Fruit fly (Drosophila melanogaster) whole organism, embryonic: ENCODE results near the gene MED18.

ENCODE experiments used
- CG10431 ChIP-seq: fragments of 200-800 bp; sonication (Bioruptor generic); optimal IDR thresholded peaks from 3 replicates; lab custom pipeline; 2018; ENCODE audit warnings: missing biosample characterization, mild to moderate bottlenecking, missing genetic modification characterization
- CG10543 ChIP-seq: fragments of 200-800 bp; sonication (Bioruptor generic); optimal IDR thresholded peaks from 3 replicates; lab custom pipeline; 2017; ENCODE audit warnings: missing biosample characterization, mild to moderate bottlenecking, missing genetic modification characterization, moderate library complexity
- CG11093 ChIP-seq: fragments of 200-800 bp; sonication (Bioruptor generic); IDR thresholded peaks from 3 replicates; pipeline ENCODE4 v1.3.6; 2022; ENCODE audit warnings: missing biosample characterization, missing genetic modification characterization
- CG12659 ChIP-seq: fragments of 200-800 bp; sonication (Bioruptor generic); optimal IDR thresholded peaks from 3 replicates; lab custom pipeline; 2017; ENCODE audit warnings: mild to moderate bottlenecking, missing biosample characterization, missing genetic modification reagents, missing genetic modification characterization
- CG13287 ChIP-seq: fragments of 200-800 bp; sonication (Bioruptor generic); IDR thresholded peaks from 2 replicates; pipeline ENCODE4 v1.3.6; 2022; ENCODE audit warnings: missing biosample characterization, missing genetic modification characterization; ENCODE audit not compliant: partially characterized antibody
- CG15514 ChIP-seq: fragments of 200-800 bp; sonication (Bioruptor generic); optimal IDR thresholded peaks from 3 replicates; lab custom pipeline; 2017; ENCODE audit warnings: missing biosample characterization, missing genetic modification characterization, mild to moderate bottlenecking, moderate library complexity, missing genetic modification reagents
- CG18764 ChIP-seq: fragments of 200-800 bp; sonication (Bioruptor generic); optimal IDR thresholded peaks from 3 replicates; lab custom pipeline; 2016; ENCODE audit warnings: missing biosample characterization, missing genetic modification characterization
- CG2678 ChIP-seq: fragments of 200-800 bp; sonication (Bioruptor generic); optimal IDR thresholded peaks from 3 replicates; lab custom pipeline; 2019; ENCODE audit warnings: missing biosample characterization, mild to moderate bottlenecking, missing genetic modification characterization, moderate library complexity
- CG30403 ChIP-seq: fragments of 200-800 bp; sonication (Bioruptor generic); optimal IDR thresholded peaks from 3 replicates; lab custom pipeline; 2016; ENCODE audit warnings: missing biosample characterization, missing genetic modification characterization
- CG3847 ChIP-seq: fragments of 200-800 bp; sonication (Bioruptor generic); IDR thresholded peaks from 2 replicates; pipeline ENCODE4 v1.3.6; 2022; ENCODE audit warnings: missing biosample characterization, missing genetic modification characterization
- CG4617 ChIP-seq: fragments of 200-800 bp; sonication (Bioruptor generic); optimal IDR thresholded peaks from 3 replicates; lab custom pipeline; 2016; ENCODE audit warnings: missing biosample characterization, missing genetic modification characterization, borderline replicate concordance
- CG4820 ChIP-seq: fragments of 200-800 bp; sonication (Bioruptor generic); optimal IDR thresholded peaks from 3 replicates; lab custom pipeline; 2016; ENCODE audit warnings: missing biosample characterization, missing genetic modification characterization
- CG7963 ChIP-seq: fragments of 200-800 bp; sonication (Bioruptor generic); IDR thresholded peaks from 3 replicates; pipeline ENCODE4 v1.3.6; 2022; ENCODE audit warnings: missing biosample characterization, missing genetic modification characterization; ENCODE audit not compliant: partially characterized antibody
- Chrac-16 ChIP-seq: fragments of 200-800 bp; sonication (Bioruptor generic); optimal IDR thresholded peaks from 3 replicates; lab custom pipeline; 2016; ENCODE audit warnings: missing biosample characterization, missing genetic modification characterization
- D19B ChIP-seq: fragments of 200-800 bp; sonication (Bioruptor generic); optimal IDR thresholded peaks from 2 replicates; lab custom pipeline; 2017; ENCODE audit warnings: missing biosample characterization, mild to moderate bottlenecking, missing genetic modification characterization
- Deaf1 ChIP-seq: fragments of 200-800 bp; optimal IDR thresholded peaks from 3 replicates; lab custom pipeline; 2019; ENCODE audit warnings: missing biosample characterization, mild to moderate bottlenecking, missing genetic modification characterization, moderate library complexity
- Dll ChIP-seq: fragments of 200-800 bp; sonication (Bioruptor generic); IDR thresholded peaks from 4 replicates; pipeline ENCODE4 v1.3.6; 2022; ENCODE audit warnings: missing biosample characterization, missing genetic modification characterization; ENCODE audit not compliant: partially characterized antibody
- Doc2 ChIP-seq: fragments of 200-800 bp; sonication (Bioruptor generic); IDR thresholded peaks from 2 replicates; pipeline ENCODE4 v1.3.6; 2022; ENCODE audit warnings: missing biosample characterization, missing genetic modification characterization
- Dp ChIP-seq: fragments of 200-800 bp; sonication (Bioruptor generic); optimal IDR thresholded peaks from 2 replicates; lab custom pipeline; 2018; ENCODE audit warnings: missing biosample characterization, mild to moderate bottlenecking, missing genetic modification characterization, moderate library complexity
- Dref ChIP-seq: fragments of 200-800 bp; sonication (Bioruptor generic); IDR thresholded peaks from 2 replicates; pipeline ENCODE4 v1.3.6; 2022; ENCODE audit warnings: missing biosample characterization, missing genetic modification characterization
- E2f2 ChIP-seq: fragments of 200-800 bp; sonication (Bioruptor generic); IDR thresholded peaks from 2 replicates; pipeline ENCODE4 v1.3.6; 2022; ENCODE audit warnings: missing biosample characterization, missing genetic modification characterization
- Ets65A ChIP-seq: fragments of 200-800 bp; sonication (Bioruptor generic); peaks from one replicate; lab custom pipeline; 2016; ENCODE audit warnings: missing biosample characterization, missing genetic modification characterization
- GATAe ChIP-seq: fragments of 200-800 bp; sonication (Bioruptor generic); conservative IDR thresholded peaks from 2 replicates; pipeline ENCODE4 v1.3.6; 2022; ENCODE audit warnings: missing biosample characterization, missing genetic modification characterization
- HLH4C ChIP-seq: fragments of 200-800 bp; sonication (Bioruptor generic); IDR thresholded peaks from 3 replicates; pipeline ENCODE4 v1.3.6; 2022; ENCODE audit warnings: missing biosample characterization, missing genetic modification characterization; ENCODE audit not compliant: partially characterized antibody
- HmgD ChIP-seq: fragments of 200-800 bp; sonication (Bioruptor generic); optimal IDR thresholded peaks from 3 replicates; lab custom pipeline; 2016; ENCODE audit warnings: missing biosample characterization, missing genetic modification characterization
- Oaz ChIP-seq: fragments of 200-800 bp; sonication (Bioruptor generic); IDR thresholded peaks from 2 replicates; pipeline ENCODE4 v1.3.6; 2022; ENCODE audit warnings: missing biosample characterization, missing genetic modification characterization
- Ravus ChIP-seq: fragments of 200-800 bp; sonication (Bioruptor generic); IDR thresholded peaks from 2 replicates; pipeline ENCODE4 v1.3.6; 2022; ENCODE audit warnings: missing biosample characterization, missing genetic modification characterization
- Usf ChIP-seq: fragments of 200-800 bp; sonication (Bioruptor generic); optimal IDR thresholded peaks from 2 replicates; lab custom pipeline; 2017; ENCODE audit warnings: missing genotype, missing biosample characterization, missing genetic modification characterization
- caup ChIP-seq: fragments of 200-800 bp; sonication (Bioruptor generic); optimal IDR thresholded peaks from 3 replicates; lab custom pipeline; 2017; ENCODE audit warnings: missing biosample characterization, mild to moderate bottlenecking, missing genetic modification characterization, moderate library complexity; ENCODE audit not compliant: severe bottlenecking
- dati ChIP-seq: fragments of 200-800 bp; sonication (Bioruptor generic); IDR thresholded peaks from 2 replicates; pipeline ENCODE4 v1.3.6; 2022; ENCODE audit warnings: missing biosample characterization, missing genetic modification characterization
- fd96Cb ChIP-seq: fragments of 200-800 bp; sonication (Bioruptor generic); optimal IDR thresholded peaks from 2 replicates; lab custom pipeline; 2018; ENCODE audit warnings: missing biosample characterization, mild to moderate bottlenecking, missing genetic modification characterization, moderate library complexity
- lilli ChIP-seq: fragments of 200-800 bp; sonication (Bioruptor generic); optimal IDR thresholded peaks from 3 replicates; lab custom pipeline; 2016; ENCODE audit warnings: missing biosample characterization, missing genetic modification characterization
- lmd ChIP-seq: fragments of 200-800 bp; sonication (Bioruptor generic); IDR thresholded peaks from 2 replicates; pipeline ENCODE4 v1.3.6; 2022; ENCODE audit warnings: missing biosample characterization, missing genetic modification characterization
- mam ChIP-seq: fragments of 200-800 bp; sonication (Bioruptor generic); optimal IDR thresholded peaks from 3 replicates; lab custom pipeline; 2016; ENCODE audit warnings: missing biosample characterization, missing genetic modification characterization
- pan ChIP-seq, 4 experiments: fragments of >200 bp in 3 of 4; fragments of 200-800 bp in 1 of 4; sonication (Bioruptor generic) in 1 of 4; optimal IDR thresholded peaks in 3 of 4; IDR thresholded peaks in 1 of 4; 2 replicates each; pipeline versions ENCODE4 v1.3.6 to Lab custom; 2017 to 2022; ENCODE audit warnings: missing biosample characterization in 2 of 4, missing genetic modification characterization in 2 of 4, mixed read lengths in 1 of 4
- pfk ChIP-seq: fragments of 200-800 bp; sonication (Bioruptor generic); optimal IDR thresholded peaks from 2 replicates; lab custom pipeline; 2018; ENCODE audit warnings: missing biosample characterization, mild to moderate bottlenecking, missing genetic modification characterization, moderate library complexity
- row ChIP-seq: fragments of 200-800 bp; sonication (Bioruptor generic); IDR thresholded peaks from 3 replicates; pipeline ENCODE4 v1.3.6; 2022; ENCODE audit warnings: missing biosample characterization, missing genetic modification characterization
- sc ChIP-seq, 3 experiments: fragments of >200 bp in 2 of 3; fragments of 200-800 bp in 1 of 3; sonication (Bioruptor generic) in 1 of 3; optimal IDR thresholded peaks; 2 replicates in 2 of 3; 3 replicates in 1 of 3; lab custom pipeline; 2017; ENCODE audit warnings: mild to moderate bottlenecking in 1 of 3, missing biosample characterization in 1 of 3, missing genetic modification characterization in 1 of 3, missing genetic modification reagents in 1 of 3
- scrt ChIP-seq: fragments of 200-800 bp; sonication (Bioruptor generic); optimal IDR thresholded peaks from 2 replicates; lab custom pipeline; 2018; ENCODE audit warnings: missing biosample characterization, mild to moderate bottlenecking, missing genetic modification characterization, moderate library complexity
- sd ChIP-seq: fragments of 200-800 bp; sonication (Bioruptor generic); optimal IDR thresholded peaks from 3 replicates; lab custom pipeline; 2018; ENCODE audit warnings: missing biosample characterization, mild to moderate bottlenecking, missing genetic modification characterization, moderate library complexity
- sens ChIP-seq: fragments of 200-800 bp; sonication (Bioruptor generic); peaks from one replicate; lab custom pipeline; 2016; ENCODE audit warnings: missing biosample characterization, missing genetic modification characterization
- sqz ChIP-seq: fragments of 200-800 bp; sonication (Bioruptor generic); optimal IDR thresholded peaks from 3 replicates; lab custom pipeline; 2018; ENCODE audit warnings: missing biosample characterization, mild to moderate bottlenecking, missing genetic modification characterization
- sr ChIP-seq: fragments of 200-800 bp; sonication (Bioruptor generic); IDR thresholded peaks from 3 replicates; pipeline ENCODE4 v1.3.6; 2022; ENCODE audit warnings: missing biosample characterization, missing genetic modification characterization
- trem ChIP-seq: fragments of 200-800 bp; optimal IDR thresholded peaks from 3 replicates; lab custom pipeline; 2019; ENCODE audit warnings: missing biosample characterization, mild to moderate bottlenecking, missing genetic modification characterization, moderate library complexity
- twi ChIP-seq: fragments of 200-800 bp; optimal IDR thresholded peaks from 2 replicates; lab custom pipeline; 2019; ENCODE audit warnings: missing biosample characterization, mild to moderate bottlenecking, missing genetic modification characterization, moderate library complexity
- zen ChIP-seq: fragments of 200-800 bp; sonication (Bioruptor generic); optimal IDR thresholded peaks from 3 replicates; lab custom pipeline; 2018; ENCODE audit warnings: missing biosample characterization, mild to moderate bottlenecking, missing genetic modification characterization, moderate library complexity
- zfh2 ChIP-seq: fragments of 200-800 bp; sonication (Bioruptor generic); optimal IDR thresholded peaks from 2 replicates; lab custom pipeline; 2016; ENCODE audit warnings: missing biosample characterization, missing genetic modification characterization

MED18 gene

dm6 chrX:1900123-1900818 lies 34.6 kb downstream of the MED18 start, which contains the start of gene arm (continued):
- TF ChIP-seq CG11093 (GFP tag; lab: Robert Waterston, UW) (no peak), sqz (GFP tag; lab: Kevin White, UChicago) (peak; percentile 23), sens (peak; percentile 61), CG18764 (GFP tag; lab: Kevin White, UChicago) (no peak), HmgD (GFP tag; lab: Kevin White, UChicago) (no peak), HLH4C (GFP tag; lab: Robert Waterston, UW) (peak; percentile 26; the same call in 1 of the 3 replicates), Dref (GFP tag; lab: Robert Waterston, UW) (peak; percentile 65), Oaz (GFP tag; lab: Robert Waterston, UW) (no peak), CG15514 (GFP tag; lab: Kevin White, UChicago) (peak; percentile 11), E2f2 (GFP tag; lab: Robert Waterston, UW) (peak; percentile 85), Doc2 (GFP tag; lab: Robert Waterston, UW) (no peak), CG4617 (peak; percentile 19), pfk (GFP tag; lab: Kevin White, UChicago) (no peak), Dll (GFP tag; lab: Robert Waterston, UW) (0 out of 4 replicates have a peak, but pooled peaks have one; percentile 35), Dp (GFP tag; lab: Kevin White, UChicago) (peak; percentile 82), fd96Cb (tag; lab: Kevin White, UChicago) (no peak), lilli (peak; percentile 11), Ets65A (peak; percentile 53), Usf (GFP tag; lab: Kevin White, UChicago) (no peak), CG7963 (GFP tag; lab: Robert Waterston, UW) (0 out of 3 replicates have a peak, but pooled peaks have one; percentile 35), CG12659 (GFP tag; lab: Kevin White, UChicago) (peak; percentile 6), GATAe (GFP tag; lab: Robert Waterston, UW) (no peak), mam (GFP tag; lab: Kevin White, UChicago) (peak; percentile 11), D19B (GFP tag; lab: Kevin White, UChicago) (no peak), CG2678 (tag; lab: Kevin White, UChicago) (no peak), CG4820 (GFP tag; lab: Kevin White, UChicago) (peak; percentile 26), caup (no peak), twi (tag; lab: Kevin White, UChicago) (no peak), sc (optimal IDR thresholded peaks at IDR 0.05; lab: Kevin White, UChicago) (no peak), sc (GFP tag; optimal IDR thresholded peaks at IDR 0.05; lab: Kevin White, UChicago) (no peak), CG30403 (GFP tag; lab: Kevin White, UChicago) (peak; percentile 21), scrt (GFP tag; lab: Kevin White, UChicago) (no peak), CG10543 (GFP tag; lab: Kevin White, UChicago) (no peak), CG3847 (GFP tag; lab: Robert Waterston, UW) (0 out of 2 replicates have a peak, but pooled peaks have one; percentile 10), zfh2 (GFP tag; lab: Kevin White, UChicago) (peak; percentile 2)

DNA sequence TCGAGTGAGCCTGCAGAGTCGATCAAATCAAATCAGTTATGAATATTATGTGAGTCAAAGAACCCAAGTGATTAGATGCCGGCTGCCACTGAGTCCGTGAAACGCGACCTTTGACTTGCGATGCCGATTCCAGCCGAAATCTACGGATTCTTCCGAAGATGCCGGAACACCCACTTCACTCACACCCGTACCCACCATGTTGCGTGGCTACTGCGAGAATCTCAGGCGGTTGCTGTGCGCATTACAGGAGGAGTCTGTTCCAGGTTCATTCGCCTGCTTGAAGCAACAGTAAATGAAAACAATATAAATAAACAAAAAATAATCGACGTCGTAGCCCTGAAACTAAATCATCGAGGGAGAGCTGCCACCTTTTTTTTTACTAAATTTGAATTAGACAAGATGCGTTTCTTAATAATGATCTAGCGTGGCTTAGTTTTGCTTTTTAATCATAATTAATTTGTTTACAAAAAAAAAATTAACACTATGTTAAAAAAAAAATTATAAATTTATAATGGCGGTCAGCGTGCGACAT lies 36.0 kb downstream of the MED18 start, which contains the start of gene Ldaf1:
Ldaf1 (minus strand) TSS at position 307 of the 532 bp plus-strand sequence.
- TF ChIP-seq sr = no peak
- peak; percentile 44; the same call in 1 of the 3 replicates for TF ChIP-seq row (GFP tag; lab: Robert Waterston, UW)
- no peak for TF ChIP-seq Deaf1 (tag; lab: Kevin White, UChicago)
- peak; percentile 28 for TF ChIP-seq trem (tag; lab: Kevin White, UChicago)
- TF ChIP-seq Ravus (GFP tag; lab: Robert Waterston, UW) = no peak
- TF ChIP-seq dati (GFP tag; lab: Robert Waterston, UW) = no peak
- no peak for TF ChIP-seq pan (optimal IDR thresholded peaks at IDR 0.05; lab: Kevin White, UChicago)
- no peak for TF ChIP-seq pan (GFP tag; optimal IDR thresholded peaks at IDR 0.05 in 1 of 2, IDR thresholded peaks at IDR 0.05 in 1 of 2)
- peak; percentile 6 for TF ChIP-seq zen (tag; lab: Kevin White, UChicago)
- peak; percentile 69 for TF ChIP-seq sens
- no peak for TF ChIP-seq lmd (GFP tag; lab: Robert Waterston, UW)
- TF ChIP-seq lilli = peak; percentile 5
- peak; percentile 22 for TF ChIP-seq CG10431 (GFP tag; lab: Kevin White, UChicago)
- no peak for TF ChIP-seq HLH4C (GFP tag; lab: Robert Waterston, UW)
- no peak for TF ChIP-seq sd
- TF ChIP-seq CG13287 (GFP tag; lab: Robert Waterston, UW) = peak; percentile 23; the same call in 1 of the 2 replicates
- no peak for TF ChIP-seq Chrac-16 (GFP tag; lab: Kevin White, UChicago)
